Worm (Caenorhabditis elegans) whole organism, L1 larva: ENCODE data around the gene clc-12.

Experiments
- Y116A8C.19 ChIP-seq: sonication (generic microtip); optimal IDR thresholded peaks from 2 replicates; lab custom pipeline; 2016; ENCODE audit warnings: missing compliant biosample characterization, missing genetic modification characterization, borderline replicate concordance
- alr-1 ChIP-seq: fragments of 200-800 bp; sonication (Bioruptor generic); optimal IDR thresholded peaks from 2 replicates; lab custom pipeline; 2018; ENCODE audit warnings: borderline replicate concordance, mild to moderate bottlenecking, missing genetic modification characterization, missing compliant biosample characterization
- ceh-90 ChIP-seq: sonication (generic microtip); optimal IDR thresholded peaks from 2 replicates; lab custom pipeline; 2016; ENCODE audit warnings: missing genetic modification characterization, missing compliant biosample characterization
- elt-2 ChIP-seq: sonication (generic microtip); optimal IDR thresholded peaks from 2 replicates; lab custom pipeline; 2016; ENCODE audit warnings: missing genetic modification characterization, mild to moderate bottlenecking, inconsistent platforms, missing compliant biosample characterization, missing genetic modification reagents
- hlh-4 ChIP-seq: sonication (generic microtip); optimal IDR thresholded peaks from 2 replicates; lab custom pipeline; 2016; ENCODE audit warnings: mild to moderate bottlenecking, missing genetic modification characterization, missing compliant biosample characterization
- lin-39 ChIP-seq: fragments of 150-350 bp; optimal IDR thresholded peaks from 2 replicates; lab custom pipeline; 2014; ENCODE audit warnings: missing biosample characterization, missing genetic modification reagents, missing genetic modification characterization
- mdl-1 ChIP-seq, 2 experiments: fragments of 150-350 bp; optimal IDR thresholded peaks; 2 replicates each; lab custom pipeline; 2014 to 2017; ENCODE audit warnings: missing biosample characterization in 2 of 2, missing genetic modification characterization in 2 of 2, inconsistent platforms in 1 of 2
- nhr-12 ChIP-seq: sonication (generic microtip); optimal IDR thresholded peaks from 2 replicates; lab custom pipeline; 2017; ENCODE audit warnings: missing biosample characterization, missing genetic modification characterization
- nhr-28 ChIP-seq: fragments of 150-350 bp; optimal IDR thresholded peaks from 2 replicates; lab custom pipeline; 2014; ENCODE audit warnings: missing biosample characterization, missing genetic modification characterization
- nhr-76 ChIP-seq: sonication (generic microtip); optimal IDR thresholded peaks from 2 replicates; lab custom pipeline; 2017; ENCODE audit warnings: missing biosample characterization, missing genetic modification characterization
- pag-3 ChIP-seq: sonication (generic microtip); optimal IDR thresholded peaks from 2 replicates; lab custom pipeline; 2017; ENCODE audit warnings: missing genetic modification characterization, mild to moderate bottlenecking, missing compliant biosample characterization, antibody characterized with exemption, borderline replicate concordance; ENCODE audit not compliant: insufficient read depth
- pax-3 ChIP-seq: fragments of 200-800 bp; sonication (Bioruptor generic); optimal IDR thresholded peaks from 2 replicates; lab custom pipeline; 2018; ENCODE audit warnings: mild to moderate bottlenecking, missing genetic modification characterization, moderate library complexity, missing compliant biosample characterization
- unc-62 ChIP-seq: fragments of 150-350 bp; optimal IDR thresholded peaks from 2 replicates; lab custom pipeline; 2014; ENCODE audit warnings: missing biosample characterization, missing genetic modification reagents, missing genetic modification characterization

- TF ChIP-seq ceh-90 (tag; lab: Kevin White, UChicago) (no peak), pag-3 (no peak), nhr-76 (tag; lab: Kevin White, UChicago) (no peak), pax-3 (tag; lab: Kevin White, UChicago) (no peak), nhr-12 (tag; lab: Kevin White, UChicago) (no peak), Y116A8C.19 (tag; lab: Kevin White, UChicago) (no peak), alr-1 (tag; lab: Kevin White, UChicago) (no peak), mdl-1 (tag; optimal IDR thresholded peaks at IDR 0.05; lab: Kevin White, UChicago) (no peak), elt-2 (tag; lab: Kevin White, UChicago) (no peak), lin-39 (tag; lab: Kevin White, UChicago) (no peak), nhr-28 (tag; lab: Kevin White, UChicago) (no peak), hlh-4 (no peak), unc-62 (no peak)
These were observed 12.2 kb upstream of the clc-12 start, which contains the start of gene F49H6.12 for ce11 chrV:17021361-17021760.
